Worm (Caenorhabditis elegans): Measurements from ENCODE around the gene F13H10.8.

DNA sequence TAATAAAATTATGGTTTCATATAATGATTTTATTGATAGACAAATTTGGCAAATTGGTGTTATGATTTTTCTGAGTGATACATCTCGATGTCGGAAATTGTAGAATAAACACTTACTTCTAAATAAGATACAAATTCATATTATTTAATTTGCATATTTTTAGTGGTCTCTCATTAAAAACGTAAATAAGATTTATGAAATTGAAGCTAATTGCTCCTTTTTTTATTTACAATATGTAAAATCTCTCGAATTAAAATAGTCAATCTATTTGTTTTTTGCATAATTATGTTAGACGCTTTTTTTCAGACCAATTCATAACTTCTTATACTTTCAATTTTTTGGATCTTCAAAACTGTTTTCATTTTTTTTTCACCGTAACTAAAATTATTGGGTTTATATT, 12.0 kb downstream of the F13H10.8 start, which contains the start of gene hrg-6:
- TF ChIP-seq zip-4 (GFP tag; optimal IDR thresholded peaks at IDR 0.05) (no peak), alr-1 (tag; optimal IDR thresholded peaks at IDR 0.05; ENCODE audit: borderline replicate concordance) (no peak), nhr-76 (tag; optimal IDR thresholded peaks at IDR 0.05) (no peak), unc-86 (tag; optimal IDR thresholded peaks at IDR 0.05) (no peak), rnt-1 (tag; optimal IDR thresholded peaks at IDR 0.05) (no peak), ceh-8 (GFP tag; optimal IDR thresholded peaks at IDR 0.05) (no peak), pqm-1 (tag; optimal IDR thresholded peaks at IDR 0.05) (no peak), ama-1 (optimal IDR thresholded peaks at IDR 0.05) (no peak), fkh-10 (GFP tag; optimal IDR thresholded peaks at IDR 0.05) (no peak), irx-1 (tag; optimal IDR thresholded peaks at IDR 0.05) (no peak), lin-15B (tag; optimal IDR thresholded peaks at IDR 0.05) (no peak)
